Worm (Caenorhabditis elegans) whole organism, L4 larva: ENCODE measurements around the gene K11H12.10.

Experiments used
- D1046.2 ChIP-seq: fragments of 200-800 bp; sonication (Bioruptor generic); IDR thresholded peaks from 2 replicates; pipeline ENCODE4 v1.3.6; 2022; ENCODE audit warnings: missing genetic modification characterization, missing compliant biosample characterization
- F37D6.2 ChIP-seq: sonication (generic microtip); optimal IDR thresholded peaks from 2 replicates; lab custom pipeline; 2016; ENCODE audit warnings: mild to moderate bottlenecking, missing genetic modification characterization, missing compliant biosample characterization
- aha-1 ChIP-seq: fragments of 150-350 bp; peaks from one replicate; lab custom pipeline; 2014; ENCODE audit warnings: missing biosample characterization, missing genetic modification characterization
- ceh-20 ChIP-seq: fragments of 200-800 bp; sonication (Bioruptor generic); IDR thresholded peaks from 2 replicates; pipeline ENCODE4 v1.3.6; 2022; ENCODE audit warnings: missing genetic modification reagents, missing genetic modification characterization, missing compliant biosample characterization
- ceh-32 ChIP-seq: sonication (generic microtip); optimal IDR thresholded peaks from 2 replicates; lab custom pipeline; 2016; ENCODE audit warnings: mild to moderate bottlenecking, missing genetic modification characterization, missing compliant biosample characterization; ENCODE audit not compliant: poor library complexity
- ceh-82 ChIP-seq: sonication (generic microtip); optimal IDR thresholded peaks from 2 replicates; lab custom pipeline; 2017; ENCODE audit warnings: missing biosample characterization, missing genetic modification characterization
- daf-12 ChIP-seq: fragments of 150-350 bp; optimal IDR thresholded peaks from 2 replicates; lab custom pipeline; 2014; ENCODE audit warnings: missing biosample characterization, missing genetic modification reagents, missing genetic modification characterization
- daf-16 ChIP-seq, 3 experiments: sonication (generic microtip); optimal IDR thresholded peaks; 2 replicates each; lab custom pipeline; 2016 to 2017; ENCODE audit warnings: missing genetic modification characterization in 3 of 3, missing genetic modification reagents in 3 of 3, mild to moderate bottlenecking in 2 of 3, missing compliant biosample characterization in 2 of 3, missing biosample characterization in 1 of 3, moderate library complexity in 1 of 3
- dmd-6 ChIP-seq: fragments of 200-800 bp; sonication (Bioruptor generic); IDR thresholded peaks from 2 replicates; pipeline ENCODE4 v1.3.6; 2022; ENCODE audit warnings: missing genetic modification reagents, missing genetic modification characterization, missing compliant biosample characterization
- dmd-8 ChIP-seq: fragments of 200-800 bp; sonication (Bioruptor generic); IDR thresholded peaks from 2 replicates; pipeline ENCODE4 v1.3.6; 2022; ENCODE audit warnings: missing genetic modification characterization, missing compliant biosample characterization
- dpl-1 ChIP-seq: fragments of 150-350 bp; optimal IDR thresholded peaks from 2 replicates; lab custom pipeline; 2014; ENCODE audit warnings: missing biosample characterization, missing genetic modification reagents, missing genetic modification characterization
- duxl-1 ChIP-seq: sonication (generic microtip); optimal IDR thresholded peaks from 2 replicates; lab custom pipeline; 2016; ENCODE audit warnings: mild to moderate bottlenecking, missing genetic modification characterization, moderate library complexity, missing compliant biosample characterization; ENCODE audit not compliant: poor library complexity
- hlh-11 ChIP-seq: fragments of 200-800 bp; sonication (Bioruptor generic); optimal IDR thresholded peaks from 2 replicates; lab custom pipeline; 2018; ENCODE audit warnings: mild to moderate bottlenecking, missing genetic modification characterization, missing compliant biosample characterization
- hlh-30 ChIP-seq: sonication (generic microtip); optimal IDR thresholded peaks from 2 replicates; lab custom pipeline; 2017; ENCODE audit warnings: antibody characterized with exemption, mild to moderate bottlenecking, missing genetic modification characterization, missing compliant biosample characterization; ENCODE audit not compliant: insufficient read depth
- lin-13 ChIP-seq: fragments of 150-350 bp; optimal IDR thresholded peaks from 2 replicates; lab custom pipeline; 2014; ENCODE audit warnings: missing biosample characterization, missing genetic modification reagents, missing genetic modification characterization
- lin-29 ChIP-seq: fragments of 200-800 bp; sonication (Bioruptor generic); IDR thresholded peaks from 2 replicates; pipeline ENCODE4 v1.3.6; 2022; ENCODE audit warnings: missing genetic modification reagents, missing genetic modification characterization, missing compliant biosample characterization
- lin-39 ChIP-seq: fragments of 150-350 bp; optimal IDR thresholded peaks from 2 replicates; lab custom pipeline; 2014; ENCODE audit warnings: missing biosample characterization, missing genetic modification reagents, missing genetic modification characterization
- madf-9 ChIP-seq: fragments of 200-800 bp; sonication (Bioruptor generic); conservative IDR thresholded peaks from 2 replicates; pipeline ENCODE4 v1.3.6; 2022; ENCODE audit warnings: missing genetic modification reagents, missing genetic modification characterization, missing compliant biosample characterization
- mdl-1 ChIP-seq, 2 experiments: fragments of 150-350 bp in 1 of 2; sonication (generic microtip) in 1 of 2; optimal IDR thresholded peaks; 2 replicates each; lab custom pipeline; 2014 to 2017; ENCODE audit warnings: missing biosample characterization in 2 of 2, missing genetic modification characterization in 2 of 2
- mep-1 ChIP-seq: fragments of 150-350 bp; sonication (generic microtip); optimal IDR thresholded peaks from 3 replicates; lab custom pipeline; 2014; ENCODE audit warnings: missing biosample characterization, missing genetic modification characterization
- mxl-3 ChIP-seq: fragments of 200-800 bp; sonication (Bioruptor generic); optimal IDR thresholded peaks from 2 replicates; lab custom pipeline; 2018; ENCODE audit warnings: mild to moderate bottlenecking, missing genetic modification characterization, missing compliant biosample characterization
- nhr-11 ChIP-seq: fragments of 150-350 bp; optimal IDR thresholded peaks from 2 replicates; lab custom pipeline; 2014; ENCODE audit warnings: missing biosample characterization, missing genetic modification characterization
- nhr-28 ChIP-seq: fragments of 150-350 bp; optimal IDR thresholded peaks from 2 replicates; lab custom pipeline; 2014; ENCODE audit warnings: missing biosample characterization, missing genetic modification characterization
- nhr-48 ChIP-seq: sonication (generic microtip); optimal IDR thresholded peaks from 2 replicates; lab custom pipeline; 2016; ENCODE audit warnings: mild to moderate bottlenecking, missing genetic modification characterization, missing compliant biosample characterization
- nhr-76 ChIP-seq: fragments of 150-350 bp; optimal IDR thresholded peaks from 2 replicates; lab custom pipeline; 2014; ENCODE audit warnings: missing biosample characterization, missing genetic modification characterization
- pha-4 ChIP-seq, 2 experiments: fragments of 150-350 bp in 1 of 2; fragments of 200-800 bp in 1 of 2; sonication (Bioruptor generic) in 1 of 2; IDR thresholded peaks in 1 of 2; optimal IDR thresholded peaks in 1 of 2; 2 replicates each; pipeline versions ENCODE4 v1.3.6 to Lab custom; 2014 to 2022; ENCODE audit warnings: missing genetic modification characterization in 2 of 2, missing genetic modification reagents in 2 of 2, missing biosample characterization in 1 of 2, missing compliant biosample characterization in 1 of 2
- pqm-1 ChIP-seq: sonication (generic microtip); optimal IDR thresholded peaks from 2 replicates; lab custom pipeline; 2017; ENCODE audit warnings: missing biosample characterization, missing genetic modification characterization
- snpc-4 ChIP-seq: fragments of 150-350 bp; optimal IDR thresholded peaks from 2 replicates; lab custom pipeline; 2014; ENCODE audit warnings: missing biosample characterization, missing genetic modification characterization
- tra-1 ChIP-seq: fragments of 200-800 bp; sonication (Bioruptor generic); IDR thresholded peaks from 2 replicates; pipeline ENCODE4 v1.3.6; 2022; ENCODE audit warnings: missing genetic modification reagents, missing genetic modification characterization, missing compliant biosample characterization
- unc-130 ChIP-seq: sonication (generic microtip); optimal IDR thresholded peaks from 2 replicates; lab custom pipeline; 2016; ENCODE audit warnings: missing genetic modification reagents, missing genetic modification characterization, missing compliant biosample characterization
- unc-39 ChIP-seq: sonication (generic microtip); optimal IDR thresholded peaks from 2 replicates; lab custom pipeline; 2017; ENCODE audit warnings: missing biosample characterization, missing genetic modification characterization
- unc-62 ChIP-seq, 3 experiments: fragments of 150-350 bp in 1 of 3; sonication (generic microtip); optimal IDR thresholded peaks in 2 of 3; peaks in 1 of 3; 1 replicate in 1 of 3; 2 replicates in 2 of 3; lab custom pipeline; 2014 to 2017; ENCODE audit warnings: missing biosample characterization in 3 of 3, missing genetic modification characterization in 3 of 3, missing genetic modification reagents in 3 of 3, missing genotype in 1 of 3
- zip-11 ChIP-seq: fragments of 200-800 bp; sonication (Bioruptor generic); IDR thresholded peaks from 2 replicates; pipeline ENCODE4 v1.3.6; 2022; ENCODE audit warnings: missing genetic modification characterization, missing compliant biosample characterization

The K11H12.10 gene

ce11 chrIV:675471-676159 lies at the start of gene K11H12.10, which contains the start of gene K11H12.4:
K11H12.10 (plus strand) TSS chrIV:676075.
K11H12.4 (minus strand) TSS chrIV:675883.
- TF ChIP-seq nhr-28 (tag; lab: Kevin White, UChicago) (peak; percentile 37), zip-11 (no peak), unc-39 (tag; lab: Kevin White, UChicago) (no peak), daf-16 (GFP tag; optimal IDR thresholded peaks at IDR 0.05; lab: Kevin White, UChicago) (no peak), daf-16 (tag; optimal IDR thresholded peaks at IDR 0.05; lab: Kevin White, UChicago) (peak; percentile 16), pqm-1 (tag; lab: Kevin White, UChicago) (peak; percentile 45), unc-62 (GFP tag; optimal IDR thresholded peaks at IDR 0.05 in 1 of 2; lab: Kevin White, UChicago) (peak in 1 of 2 experiments; percentile 92), unc-62 (tag; optimal IDR thresholded peaks at IDR 0.05; lab: Kevin White, UChicago) (no peak), daf-12 (no peak), dmd-6 (GFP tag; lab: Robert Waterston, UW) (peak; percentile 69)

ce11 chrIV:627237-627636 lies 48.6 kb upstream of the K11H12.10 start, which contains the start of gene nhr-76:
nhr-76 (plus strand) TSS chrIV:627537.
- TF ChIP-seq lin-29 (no peak), mep-1 (tag; lab: Kevin White, UChicago) (no peak), lin-39 (tag; lab: Kevin White, UChicago) (no peak), nhr-11 (no peak), unc-130 (GFP tag; lab: Kevin White, UChicago) (no peak)

ce11 chrIV:630598-630997 lies 45.3 kb upstream of the K11H12.10 start:
- no peak for TF ChIP-seq lin-29
- TF ChIP-seq lin-13 (GFP tag; lab: Kevin White, UChicago) = no peak
- TF ChIP-seq mdl-1 (tag; optimal IDR thresholded peaks at IDR 0.05; lab: Kevin White, UChicago) = no peak
- no peak for TF ChIP-seq snpc-4
- TF ChIP-seq tra-1 (GFP tag; lab: Robert Waterston, UW) = no peak
- no peak for TF ChIP-seq F37D6.2 (tag; lab: Kevin White, UChicago)
- no peak for TF ChIP-seq nhr-76 (tag; lab: Kevin White, UChicago)
- no peak for TF ChIP-seq ceh-20 (GFP tag; lab: Robert Waterston, UW)
- TF ChIP-seq dmd-8 = no peak
- no peak for TF ChIP-seq dmd-6 (GFP tag; lab: Robert Waterston, UW)
- TF ChIP-seq unc-62 (GFP tag; optimal IDR thresholded peaks at IDR 0.05 in 1 of 2; lab: Kevin White, UChicago) = peak in 1 of 2 experiments; percentile 46
- TF ChIP-seq unc-62 (tag; optimal IDR thresholded peaks at IDR 0.05; lab: Kevin White, UChicago) = no peak
- TF ChIP-seq pha-4 (GFP tag; IDR thresholded peaks at IDR 0.05; lab: Robert Waterston, UW) = no peak
- no peak for TF ChIP-seq pha-4 (tag; optimal IDR thresholded peaks at IDR 0.05; lab: Kevin White, UChicago)
- TF ChIP-seq aha-1 (tag; lab: Kevin White, UChicago) = peak; percentile 95

ce11 chrIV:631869-632268 lies 44.0 kb upstream of the K11H12.10 start:
- TF ChIP-seq ceh-82 (tag; lab: Kevin White, UChicago) = no peak
- peak; percentile 74 for TF ChIP-seq dmd-6 (GFP tag; lab: Robert Waterston, UW)
- TF ChIP-seq ceh-32 (tag; lab: Kevin White, UChicago) = no peak
- TF ChIP-seq hlh-11 (tag; lab: Kevin White, UChicago) = peak; percentile 20
- TF ChIP-seq dpl-1 = no peak
- no peak for TF ChIP-seq lin-39 (tag; lab: Kevin White, UChicago)
- 0 out of 2 replicates have a peak, but pooled peaks have one; percentile 23 for TF ChIP-seq D1046.2 (GFP tag; lab: Robert Waterston, UW)
- TF ChIP-seq daf-16 (GFP tag; optimal IDR thresholded peaks at IDR 0.05; lab: Kevin White, UChicago) = no peak
- TF ChIP-seq daf-16 (tag; optimal IDR thresholded peaks at IDR 0.05; lab: Kevin White, UChicago) = peak; percentile 42
- TF ChIP-seq madf-9 (GFP tag; lab: Robert Waterston, UW) = 0 out of 2 replicates have a peak, but pooled peaks have one; percentile 13
- TF ChIP-seq snpc-4 = no peak

ce11 chrIV:633565-633964 lies 42.3 kb upstream of the K11H12.10 start:
- TF ChIP-seq dmd-6 (GFP tag; lab: Robert Waterston, UW) (peak; percentile 36; the same call in 1 of the 2 replicates), hlh-30 (tag; lab: Kevin White, UChicago) (peak; percentile 65), nhr-48 (peak; percentile 60), mxl-3 (GFP tag; lab: Kevin White, UChicago) (peak; percentile 70), duxl-1 (no peak)
- TF ChIP-seq, all 104 proteins: peak for 4
